Fruit fly (Drosophila melanogaster): Measurements from ENCODE around the gene p.

DNA sequence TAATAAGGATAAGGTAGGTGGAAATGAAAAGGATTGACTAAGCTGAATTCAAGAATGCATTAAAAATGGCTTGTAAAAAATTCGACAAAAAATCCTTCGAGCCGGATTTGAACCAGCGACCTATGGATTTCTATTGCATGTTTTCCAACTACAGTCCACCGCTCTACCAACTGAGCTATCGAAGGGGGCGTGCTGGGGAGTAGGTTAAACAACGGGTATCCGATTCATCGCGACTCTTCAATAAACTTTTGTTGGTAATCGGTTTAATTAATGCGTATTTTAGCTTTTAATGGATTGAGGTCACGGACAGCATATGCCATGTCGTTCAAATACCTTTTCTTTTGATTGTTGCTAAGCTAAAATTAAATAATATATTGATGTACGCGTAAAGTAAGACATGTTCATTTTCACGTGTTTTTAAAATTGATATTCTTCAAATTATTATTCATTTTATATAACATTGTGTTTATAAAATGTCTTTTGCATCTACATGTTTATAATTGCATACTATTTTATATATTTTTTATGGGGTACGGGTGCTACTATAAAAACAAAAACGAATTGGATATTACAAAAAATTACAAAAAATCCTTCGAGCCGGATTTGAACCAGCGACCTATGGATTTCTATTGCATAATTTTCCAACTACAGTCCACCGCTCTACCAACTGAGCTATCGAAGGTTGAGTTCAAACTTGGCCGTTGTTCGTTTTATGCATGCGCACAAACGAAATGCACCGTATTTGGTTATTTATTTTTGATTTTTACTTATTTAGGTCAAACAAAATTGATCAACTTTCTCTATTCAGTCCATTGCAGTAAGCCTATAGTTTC lies 2.2 kb downstream of the p start:
- TF ChIP-seq BtbVII (GFP tag; optimal IDR thresholded peaks at IDR 0.05) (no peak), repo (GFP tag; optimal IDR thresholded peaks at IDR 0.05) (no peak), ind (GFP tag; optimal IDR thresholded peaks at IDR 0.05) (no peak), BEAF-32 (GFP tag; optimal IDR thresholded peaks at IDR 0.05) (no peak), CG17385 (GFP tag; optimal IDR thresholded peaks at IDR 0.05) (peak; percentile 2), D (optimal IDR thresholded peaks at IDR 0.05) (no peak), D (GFP tag; optimal IDR thresholded peaks at IDR 0.05) (no peak), Dek (tag; optimal IDR thresholded peaks at IDR 0.05) (no peak), Awh (GFP tag; IDR thresholded peaks at IDR 0.05) (no peak), exex (tag; optimal IDR thresholded peaks at IDR 0.05) (peak; percentile 93), croc (GFP tag; conservative IDR thresholded peaks at IDR 0.05) (no peak), crp (GFP tag; optimal IDR thresholded peaks at IDR 0.05) (no peak), Hmx (GFP tag; optimal IDR thresholded peaks at IDR 0.05) (no peak)

Measured in whole organism, embryonic.